Fruit fly (Drosophila melanogaster) whole organism, adult: ENCODE results near the gene OtopLa.

Experiments used
- CG11617 ChIP-seq: fragments of 200-800 bp; sonication (Bioruptor generic); optimal IDR thresholded peaks from 2 replicates; lab custom pipeline; 2017; ENCODE audit warnings: mild to moderate bottlenecking, missing biosample characterization, missing genetic modification reagents, missing genetic modification characterization
- CG12768 ChIP-seq: fragments of 200-800 bp; sonication (Bioruptor generic); optimal IDR thresholded peaks from 2 replicates; lab custom pipeline; 2017; ENCODE audit warnings: missing biosample characterization, missing genetic modification characterization, mild to moderate bottlenecking, moderate library complexity, missing genetic modification reagents
- CG14711 ChIP-seq: fragments of 200-800 bp; sonication (Bioruptor generic); optimal IDR thresholded peaks from 2 replicates; lab custom pipeline; 2018; ENCODE audit warnings: missing biosample characterization, mild to moderate bottlenecking, missing genetic modification characterization, moderate library complexity
- CG1620 ChIP-seq: fragments of 200-800 bp; sonication (Bioruptor generic); optimal IDR thresholded peaks from 2 replicates; lab custom pipeline; 2016; ENCODE audit warnings: missing biosample characterization, missing genetic modification characterization
- CG33017 ChIP-seq: fragments of 200-800 bp; sonication (Bioruptor generic); optimal IDR thresholded peaks from 2 replicates; lab custom pipeline; 2018; ENCODE audit warnings: missing biosample characterization, mild to moderate bottlenecking, missing genetic modification characterization, moderate library complexity
- CG5204 ChIP-seq: fragments of 200-800 bp; sonication (Bioruptor generic); optimal IDR thresholded peaks from 2 replicates; lab custom pipeline; 2016; ENCODE audit warnings: missing biosample characterization, missing genetic modification characterization
- CG7045 ChIP-seq: fragments of 200-800 bp; sonication (Bioruptor generic); optimal IDR thresholded peaks from 2 replicates; lab custom pipeline; 2017; ENCODE audit warnings: missing biosample characterization, mild to moderate bottlenecking, missing genetic modification characterization
- CG7101 ChIP-seq: fragments of 200-800 bp; sonication (Bioruptor generic); optimal IDR thresholded peaks from 2 replicates; lab custom pipeline; 2018; ENCODE audit warnings: missing biosample characterization, mild to moderate bottlenecking, missing genetic modification characterization, moderate library complexity
- Clk ChIP-seq: fragments of 200-800 bp; sonication (Bioruptor generic); optimal IDR thresholded peaks from 2 replicates; lab custom pipeline; 2017; ENCODE audit warnings: missing biosample characterization, missing genetic modification characterization
- Crg-1 ChIP-seq: fragments of 200-800 bp; sonication (Bioruptor generic); optimal IDR thresholded peaks from 2 replicates; lab custom pipeline; 2016; ENCODE audit warnings: missing biosample characterization, missing genetic modification characterization
- Hr96 ChIP-seq: fragments of 200-800 bp; sonication (Bioruptor generic); optimal IDR thresholded peaks from 2 replicates; lab custom pipeline; 2016; ENCODE audit warnings: missing biosample characterization, missing genetic modification characterization
- Mnt ChIP-seq: fragments of 200-800 bp; sonication (Bioruptor generic); optimal IDR thresholded peaks from 2 replicates; lab custom pipeline; 2016; ENCODE audit warnings: missing biosample characterization, mild to moderate bottlenecking, missing genetic modification characterization
- bab1 ChIP-seq: fragments of 200-800 bp; sonication (Bioruptor generic); optimal IDR thresholded peaks from 3 replicates; lab custom pipeline; 2019; ENCODE audit warnings: missing biosample characterization, mild to moderate bottlenecking, missing genetic modification characterization, moderate library complexity
- cic ChIP-seq: fragments of 200-800 bp; sonication (Bioruptor generic); optimal IDR thresholded peaks from 2 replicates; lab custom pipeline; 2017; ENCODE audit warnings: missing biosample characterization, mild to moderate bottlenecking, missing genetic modification characterization, moderate library complexity
- cnc ChIP-seq, 2 experiments: fragments of >200 bp; optimal IDR thresholded peaks; 2 replicates each; lab custom pipeline; 2017
- kay ChIP-seq: fragments of 200-800 bp; sonication (Bioruptor generic); peaks from one replicate; lab custom pipeline; 2016; ENCODE audit warnings: missing biosample characterization, missing genetic modification characterization, borderline replicate concordance
- ovo ChIP-seq: fragments of 200-800 bp; sonication (Bioruptor generic); optimal IDR thresholded peaks from 2 replicates; lab custom pipeline; 2016; ENCODE audit warnings: missing biosample characterization, missing genetic modification characterization
- pad ChIP-seq: fragments of 200-800 bp; sonication (Bioruptor generic); optimal IDR thresholded peaks from 3 replicates; lab custom pipeline; 2017; ENCODE audit warnings: missing biosample characterization, missing genetic modification characterization, mild to moderate bottlenecking, moderate library complexity, missing genetic modification reagents
- tj ChIP-seq: fragments of 200-800 bp; sonication (Bioruptor generic); optimal IDR thresholded peaks from 3 replicates; lab custom pipeline; 2017; ENCODE audit warnings: missing biosample characterization, mild to moderate bottlenecking, missing genetic modification characterization, moderate library complexity
- toe ChIP-seq: fragments of 200-800 bp; sonication (Bioruptor generic); optimal IDR thresholded peaks from 2 replicates; lab custom pipeline; 2016; ENCODE audit warnings: missing biosample characterization, missing genetic modification characterization

OtopLa gene

dm6 chrX:5604181-5604580 is 44.1 kb downstream of the OtopLa start:
- TF ChIP-seq CG33017 (tag; lab: Kevin White, UChicago) (no peak), tj (no peak), pad (GFP tag; lab: Kevin White, UChicago) (no peak), CG1620 (GFP tag; lab: Kevin White, UChicago) (no peak), Crg-1 (GFP tag; lab: Kevin White, UChicago) (no peak), toe (GFP tag; lab: Kevin White, UChicago) (no peak), CG14711 (no peak), Mnt (GFP tag; lab: Kevin White, UChicago) (no peak), kay (GFP tag; lab: Kevin White, UChicago) (no peak), cic (GFP tag; lab: Kevin White, UChicago) (no peak), CG12768 (GFP tag; lab: Kevin White, UChicago) (no peak), ovo (GFP tag; lab: Kevin White, UChicago) (no peak), Clk (no peak)

dm6 chrX:5603009-5603408 is 45.3 kb downstream of the OtopLa start:
- TF ChIP-seq bab1 (GFP tag; lab: Kevin White, UChicago) (no peak), CG12768 (GFP tag; lab: Kevin White, UChicago) (no peak), toe (GFP tag; lab: Kevin White, UChicago) (no peak), CG11617 (no peak), CG1620 (GFP tag; lab: Kevin White, UChicago) (no peak), Clk (no peak), cic (GFP tag; lab: Kevin White, UChicago) (no peak), CG7101 (no peak), kay (GFP tag; lab: Kevin White, UChicago) (no peak), ovo (GFP tag; lab: Kevin White, UChicago) (no peak), CG33017 (tag; lab: Kevin White, UChicago) (no peak), CG5204 (GFP tag; lab: Kevin White, UChicago) (no peak), Hr96 (GFP tag; lab: Kevin White, UChicago) (no peak), cnc (optimal IDR thresholded peaks at IDR 0.05; lab: Kevin White, UChicago) (no peak), tj (no peak)

- TF ChIP-seq bab1 (GFP tag; lab: Kevin White, UChicago), result no peak
- no peak for TF ChIP-seq kay (GFP tag; lab: Kevin White, UChicago)
- no peak for TF ChIP-seq CG33017 (tag; lab: Kevin White, UChicago)
- no peak for TF ChIP-seq tj
- no peak for TF ChIP-seq toe (GFP tag; lab: Kevin White, UChicago)
- no peak for TF ChIP-seq Mnt (GFP tag; lab: Kevin White, UChicago)
- no peak for TF ChIP-seq Hr96 (GFP tag; lab: Kevin White, UChicago)
- no peak for TF ChIP-seq CG7101
- TF ChIP-seq ovo (GFP tag; lab: Kevin White, UChicago), result no peak
- TF ChIP-seq CG11617, result no peak
- no peak for TF ChIP-seq Crg-1 (GFP tag; lab: Kevin White, UChicago)
- no peak for TF ChIP-seq cnc (optimal IDR thresholded peaks at IDR 0.05; lab: Kevin White, UChicago)
- TF ChIP-seq CG12768 (GFP tag; lab: Kevin White, UChicago), result no peak
- TF ChIP-seq CG7045 (GFP tag; lab: Kevin White, UChicago), result no peak
Measured at dm6 chrX:5602308-5602707, 46.0 kb downstream of the OtopLa start.

DNA sequence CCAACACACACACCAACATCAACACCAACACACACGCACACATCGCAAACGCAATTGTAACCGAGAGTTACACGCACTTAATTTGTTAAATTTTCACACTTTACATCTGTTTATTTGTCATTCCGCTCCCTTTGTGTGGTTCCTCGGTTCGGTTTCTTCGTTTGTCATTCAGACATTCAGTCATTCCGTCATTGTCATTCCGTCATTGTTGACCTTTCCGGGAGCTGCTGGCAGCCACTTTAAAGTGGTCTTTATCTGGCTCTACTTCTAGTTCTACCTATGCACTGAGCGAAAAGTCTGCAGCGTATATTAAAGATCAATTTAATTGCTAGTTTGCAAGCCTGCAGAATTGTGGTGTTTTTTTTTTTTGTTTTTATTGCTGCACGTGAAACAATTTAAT is 51.7 kb downstream of the OtopLa start:
- TF ChIP-seq CG12768 (GFP tag; lab: Kevin White, UChicago) (no peak), cnc (optimal IDR thresholded peaks at IDR 0.05; lab: Kevin White, UChicago) (no peak), CG7045 (GFP tag; lab: Kevin White, UChicago) (no peak), tj (no peak), CG33017 (tag; lab: Kevin White, UChicago) (no peak), CG14711 (no peak), kay (GFP tag; lab: Kevin White, UChicago) (no peak), toe (GFP tag; lab: Kevin White, UChicago) (no peak), CG7101 (no peak), Mnt (GFP tag; lab: Kevin White, UChicago) (no peak), pad (GFP tag; lab: Kevin White, UChicago) (no peak)

- no peak for TF ChIP-seq Crg-1 (GFP tag; lab: Kevin White, UChicago)
- TF ChIP-seq Hr96 (GFP tag; lab: Kevin White, UChicago), result no peak
- peak; percentile 96 for TF ChIP-seq pad (GFP tag; lab: Kevin White, UChicago)
Measured at dm6 chrX:5593868-5594267, 54.4 kb downstream of the OtopLa start, which contains the start of gene Vsx1. Vsx1 (plus strand) TSS chrX:5594255.

- no peak for TF ChIP-seq bab1 (GFP tag; lab: Kevin White, UChicago)
- no peak for TF ChIP-seq CG11617
- TF ChIP-seq Hr96 (GFP tag; lab: Kevin White, UChicago), result no peak
- TF ChIP-seq CG1620 (GFP tag; lab: Kevin White, UChicago), result no peak
Measured at dm6 chrX:5589990-5590389, 58.3 kb downstream of the OtopLa start.

- peak; percentile 21 for TF ChIP-seq kay (GFP tag; lab: Kevin White, UChicago)
- no peak for TF ChIP-seq Crg-1 (GFP tag; lab: Kevin White, UChicago)
- TF ChIP-seq Hr96 (GFP tag; lab: Kevin White, UChicago), result no peak
Measured at dm6 chrX:5588454-5588853, 59.8 kb downstream of the OtopLa start.
